Worm (Caenorhabditis elegans) whole organism, mixed stage, embryonic: Measurements from ENCODE around the gene srw-62.

Experiments
- lsy-2 ChIP-seq: fragments of 150-350 bp; optimal IDR thresholded peaks from 2 replicates; lab custom pipeline; 2014; ENCODE audit warnings: missing biosample characterization, missing genetic modification characterization
- unc-120 ChIP-seq: sonication (generic microtip); optimal IDR thresholded peaks from 2 replicates; lab custom pipeline; 2017; ENCODE audit warnings: missing genetic modification characterization, missing compliant biosample characterization; ENCODE audit not compliant: poor library complexity, severe bottlenecking
- unc-39 ChIP-seq: fragments of 150-350 bp; optimal IDR thresholded peaks from 2 replicates; lab custom pipeline; 2014; ENCODE audit warnings: missing biosample characterization, missing genetic modification characterization
- unc-62 ChIP-seq: fragments of 150-350 bp; optimal IDR thresholded peaks from 2 replicates; lab custom pipeline; 2014; ENCODE audit warnings: missing biosample characterization, missing genetic modification reagents, missing genetic modification characterization

- no peak for TF ChIP-seq unc-120 (tag; lab: Kevin White, UChicago)
- no peak for TF ChIP-seq unc-39
- TF ChIP-seq unc-62 (GFP tag; lab: Kevin White, UChicago): no peak
- TF ChIP-seq lsy-2 (tag; lab: Kevin White, UChicago): no peak
Measured at ce11 chrII:7864892-7865291, 39.7 kb downstream of the srw-62 start.
